Worm (Caenorhabditis elegans) whole organism, L1 larva: ENCODE results near the gene tbx-41.

Experiments used
- C04F5.9 ChIP-seq: sonication (generic microtip); optimal IDR thresholded peaks from 2 replicates; lab custom pipeline; 2016; ENCODE audit warnings: missing genetic modification characterization, missing compliant biosample characterization
- C16A3.4 ChIP-seq: fragments of 150-350 bp; optimal IDR thresholded peaks from 2 replicates; lab custom pipeline; 2014; ENCODE audit warnings: missing biosample characterization, missing genetic modification characterization
- C34B4.2 ChIP-seq: sonication (generic microtip); optimal IDR thresholded peaks from 2 replicates; lab custom pipeline; 2017; ENCODE audit warnings: mild to moderate bottlenecking, missing genetic modification characterization, missing compliant biosample characterization
- aha-1 ChIP-seq: fragments of 150-350 bp; optimal IDR thresholded peaks from 2 replicates; lab custom pipeline; 2014; ENCODE audit warnings: missing biosample characterization, missing genetic modification characterization
- aly-2 ChIP-seq: fragments of 150-350 bp; optimal IDR thresholded peaks from 2 replicates; lab custom pipeline; 2014; ENCODE audit warnings: missing biosample characterization, missing genetic modification characterization
- ama-1 ChIP-seq: fragments of 150-350 bp; optimal IDR thresholded peaks from 2 replicates; lab custom pipeline; 2014
- blmp-1 ChIP-seq: fragments of 150-350 bp; optimal IDR thresholded peaks from 2 replicates; lab custom pipeline; 2014; ENCODE audit warnings: missing biosample characterization, missing genetic modification characterization
- ceh-8 ChIP-seq: fragments of 200-800 bp; sonication (Bioruptor generic); optimal IDR thresholded peaks from 2 replicates; lab custom pipeline; 2018; ENCODE audit warnings: mild to moderate bottlenecking, missing genetic modification characterization, moderate library complexity, missing compliant biosample characterization
- ces-1 ChIP-seq: fragments of 150-350 bp; optimal IDR thresholded peaks from 2 replicates; lab custom pipeline; 2014; ENCODE audit warnings: missing biosample characterization, missing genetic modification reagents, missing genetic modification characterization
- dpl-1 ChIP-seq, 3 experiments: fragments of 150-350 bp in 2 of 3; sonication (generic microtip) in 1 of 3; optimal IDR thresholded peaks; 2 replicates each; lab custom pipeline; 2014 to 2017; ENCODE audit warnings: missing biosample characterization in 3 of 3, missing genetic modification characterization in 3 of 3, missing genetic modification reagents in 3 of 3
- dsc-1 ChIP-seq: sonication (generic microtip); optimal IDR thresholded peaks from 2 replicates; lab custom pipeline; 2016; ENCODE audit warnings: mild to moderate bottlenecking, missing genetic modification characterization, missing compliant biosample characterization
- efl-3 ChIP-seq: fragments of 200-800 bp; sonication (Bioruptor generic); optimal IDR thresholded peaks from 2 replicates; lab custom pipeline; 2018; ENCODE audit warnings: mild to moderate bottlenecking, missing genetic modification characterization, missing compliant biosample characterization
- elt-2 ChIP-seq: sonication (generic microtip); optimal IDR thresholded peaks from 2 replicates; lab custom pipeline; 2016; ENCODE audit warnings: missing genetic modification characterization, mild to moderate bottlenecking, inconsistent platforms, missing compliant biosample characterization, missing genetic modification reagents
- ets-5 ChIP-seq: fragments of 200-800 bp; sonication (Bioruptor generic); IDR thresholded peaks from 2 replicates; pipeline ENCODE4 v1.3.6; 2022; ENCODE audit warnings: missing genetic modification characterization, missing compliant biosample characterization
- fkh-10 ChIP-seq: sonication (generic microtip); optimal IDR thresholded peaks from 2 replicates; lab custom pipeline; 2017; ENCODE audit warnings: missing biosample characterization, missing genetic modification reagents, missing genetic modification characterization
- fkh-4 ChIP-seq: sonication (generic microtip); optimal IDR thresholded peaks from 2 replicates; lab custom pipeline; 2016; ENCODE audit warnings: missing compliant biosample characterization, missing genetic modification characterization, borderline replicate concordance
- fkh-8 ChIP-seq: sonication (generic microtip); optimal IDR thresholded peaks from 2 replicates; lab custom pipeline; 2016; ENCODE audit warnings: mild to moderate bottlenecking, missing genetic modification characterization, missing compliant biosample characterization
- grh-1 ChIP-seq: fragments of 200-800 bp; sonication (Bioruptor generic); IDR thresholded peaks from 2 replicates; pipeline ENCODE4 v1.3.6; 2022; ENCODE audit warnings: missing genetic modification reagents, missing genetic modification characterization, missing compliant biosample characterization
- hlh-4 ChIP-seq: sonication (generic microtip); optimal IDR thresholded peaks from 2 replicates; lab custom pipeline; 2016; ENCODE audit warnings: mild to moderate bottlenecking, missing genetic modification characterization, missing compliant biosample characterization
- irx-1 ChIP-seq: sonication (generic microtip); optimal IDR thresholded peaks from 2 replicates; lab custom pipeline; 2016; ENCODE audit warnings: missing genetic modification characterization, missing compliant biosample characterization
- jun-1 ChIP-seq: fragments of 150-350 bp; optimal IDR thresholded peaks from 2 replicates; lab custom pipeline; 2014; ENCODE audit warnings: missing biosample characterization, missing genetic modification reagents, missing genetic modification characterization
- lin-14 ChIP-seq: fragments of 200-800 bp; sonication (Bioruptor generic); optimal IDR thresholded peaks from 2 replicates; lab custom pipeline; 2018; ENCODE audit warnings: mild to moderate bottlenecking, missing genetic modification characterization, moderate library complexity, missing compliant biosample characterization
- lin-15B ChIP-seq: fragments of 150-350 bp; sonication (generic microtip); optimal IDR thresholded peaks from 3 replicates; lab custom pipeline; 2014; ENCODE audit warnings: missing biosample characterization, missing genetic modification characterization
- lin-39 ChIP-seq: fragments of 150-350 bp; optimal IDR thresholded peaks from 2 replicates; lab custom pipeline; 2014; ENCODE audit warnings: missing biosample characterization, missing genetic modification reagents, missing genetic modification characterization
- lir-3 ChIP-seq: sonication (generic microtip); optimal IDR thresholded peaks from 2 replicates; lab custom pipeline; 2016; ENCODE audit warnings: mild to moderate bottlenecking, missing genetic modification characterization, moderate library complexity, missing compliant biosample characterization; ENCODE audit not compliant: poor library complexity
- mep-1 ChIP-seq: fragments of 150-350 bp; optimal IDR thresholded peaks from 2 replicates; lab custom pipeline; 2014; ENCODE audit warnings: missing biosample characterization, missing genetic modification characterization
- nhr-11 ChIP-seq: fragments of 150-350 bp; optimal IDR thresholded peaks from 2 replicates; lab custom pipeline; 2014; ENCODE audit warnings: missing biosample characterization, missing genetic modification characterization
- nhr-12 ChIP-seq: sonication (generic microtip); optimal IDR thresholded peaks from 2 replicates; lab custom pipeline; 2017; ENCODE audit warnings: missing biosample characterization, missing genetic modification characterization
- nhr-19 ChIP-seq: fragments of 200-800 bp; sonication (Bioruptor generic); conservative IDR thresholded peaks from 2 replicates; pipeline ENCODE4 v1.3.6; 2022; ENCODE audit warnings: missing genetic modification characterization, missing compliant biosample characterization
- nhr-47 ChIP-seq: sonication (generic microtip); optimal IDR thresholded peaks from 2 replicates; lab custom pipeline; 2016; ENCODE audit warnings: mild to moderate bottlenecking, missing genetic modification characterization, moderate library complexity, missing compliant biosample characterization
- nhr-71 ChIP-seq: sonication (generic microtip); optimal IDR thresholded peaks from 2 replicates; lab custom pipeline; 2016; ENCODE audit warnings: mild to moderate bottlenecking, missing genetic modification characterization, moderate library complexity, missing compliant biosample characterization
- nhr-76 ChIP-seq: sonication (generic microtip); optimal IDR thresholded peaks from 2 replicates; lab custom pipeline; 2017; ENCODE audit warnings: missing biosample characterization, missing genetic modification characterization
- pax-3 ChIP-seq: fragments of 200-800 bp; sonication (Bioruptor generic); optimal IDR thresholded peaks from 2 replicates; lab custom pipeline; 2018; ENCODE audit warnings: mild to moderate bottlenecking, missing genetic modification characterization, moderate library complexity, missing compliant biosample characterization
- pqm-1 ChIP-seq: sonication (generic microtip); optimal IDR thresholded peaks from 3 replicates; lab custom pipeline; 2017; ENCODE audit warnings: missing biosample characterization, missing genetic modification characterization
- rnt-1 ChIP-seq: sonication (generic microtip); optimal IDR thresholded peaks from 2 replicates; lab custom pipeline; 2016; ENCODE audit warnings: mild to moderate bottlenecking, missing genetic modification characterization, moderate library complexity, missing compliant biosample characterization
- skn-1 ChIP-seq: fragments of 150-350 bp; optimal IDR thresholded peaks from 2 replicates; lab custom pipeline; 2014; ENCODE audit warnings: missing biosample characterization, missing genetic modification characterization
- snpc-4 ChIP-seq: fragments of 150-350 bp; optimal IDR thresholded peaks from 2 replicates; lab custom pipeline; 2014; ENCODE audit warnings: missing biosample characterization, missing genetic modification characterization
- sox-4 ChIP-seq: sonication (generic microtip); optimal IDR thresholded peaks from 2 replicates; lab custom pipeline; 2016; ENCODE audit warnings: missing genetic modification characterization, missing compliant biosample characterization
- sup-37 ChIP-seq: fragments of 200-800 bp; sonication (Bioruptor generic); optimal IDR thresholded peaks from 2 replicates; lab custom pipeline; 2018; ENCODE audit warnings: mild to moderate bottlenecking, missing genetic modification characterization, missing compliant biosample characterization
- swsn-7 ChIP-seq: sonication (generic microtip); optimal IDR thresholded peaks from 2 replicates; lab custom pipeline; 2016; ENCODE audit warnings: missing genetic modification characterization, missing compliant biosample characterization
- unc-130 ChIP-seq: fragments of 150-350 bp; optimal IDR thresholded peaks from 2 replicates; lab custom pipeline; 2017; ENCODE audit warnings: missing biosample characterization, missing genetic modification characterization, inconsistent platforms
- unc-30 ChIP-seq: sonication (generic microtip); optimal IDR thresholded peaks from 2 replicates; lab custom pipeline; 2017; ENCODE audit warnings: missing biosample characterization, missing genetic modification characterization
- unc-62 ChIP-seq: fragments of 150-350 bp; optimal IDR thresholded peaks from 2 replicates; lab custom pipeline; 2014; ENCODE audit warnings: missing biosample characterization, missing genetic modification reagents, missing genetic modification characterization
- vab-15 ChIP-seq: sonication (generic microtip); optimal IDR thresholded peaks from 2 replicates; lab custom pipeline; 2017; ENCODE audit warnings: missing genotype, mild to moderate bottlenecking, missing genetic modification characterization, missing compliant biosample characterization
- xbp-1 ChIP-seq: sonication (generic microtip); optimal IDR thresholded peaks from 2 replicates; lab custom pipeline; 2016; ENCODE audit warnings: missing genetic modification characterization, missing compliant biosample characterization
- ztf-4 ChIP-seq: fragments of 150-350 bp; optimal IDR thresholded peaks from 2 replicates; lab custom pipeline; 2014; ENCODE audit warnings: missing biosample characterization, missing genetic modification characterization

The tbx-41 gene

DNA sequence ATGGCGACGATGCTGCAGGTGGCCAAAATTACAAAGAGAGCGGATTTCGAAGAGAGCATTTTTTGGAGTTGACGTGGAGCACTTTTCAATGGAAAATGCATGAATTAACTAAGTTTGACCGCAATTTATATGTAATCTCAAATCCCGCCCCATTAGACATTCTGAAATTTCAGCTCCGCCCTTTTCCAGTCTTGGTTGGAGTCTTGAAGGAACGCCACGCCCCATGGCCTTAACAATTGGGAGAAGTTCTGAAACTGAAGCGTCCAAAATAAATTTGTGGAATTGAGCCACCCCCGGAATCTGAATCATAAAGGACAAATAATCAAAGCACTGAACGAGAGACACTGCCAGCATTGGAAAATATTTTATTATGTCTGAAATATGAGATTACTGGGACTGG lies 32.2 kb downstream of the tbx-41 start, which contains the start of gene B0294.1:
Gene B0294.1, minus strand, starts transcription at position 101 of the 400 bp plus-strand sequence.
- no peak for TF ChIP-seq C16A3.4 (tag; lab: Kevin White, UChicago)
- peak; percentile 31 for TF ChIP-seq dsc-1 (tag; lab: Kevin White, UChicago)

DNA sequence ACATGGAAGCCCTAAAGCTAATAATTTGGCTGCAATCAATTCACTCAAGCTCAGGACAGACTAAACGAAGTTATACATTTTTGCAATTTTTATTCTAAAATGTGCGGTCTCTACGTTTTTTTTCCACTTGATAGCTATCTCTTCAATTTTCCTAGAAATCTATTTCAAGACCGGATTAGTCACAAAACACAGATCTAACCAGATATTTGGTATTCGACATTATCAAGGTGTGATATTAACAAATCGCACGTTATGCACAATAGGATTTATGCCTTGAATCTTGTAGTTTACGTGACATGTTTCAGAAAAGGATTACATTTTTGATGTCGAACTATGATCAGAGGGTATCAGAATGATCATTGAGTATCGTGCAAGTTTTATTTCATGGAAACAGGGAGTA lies 36.4 kb downstream of the tbx-41 start:
- TF ChIP-seq dsc-1 (tag; lab: Kevin White, UChicago) (peak; percentile 88), nhr-47 (tag; lab: Kevin White, UChicago) (peak; percentile 24), pax-3 (peak; percentile 73), hlh-4 (tag; lab: Kevin White, UChicago) (no peak), fkh-8 (tag; lab: Kevin White, UChicago) (peak; percentile 72), nhr-12 (no peak), C04F5.9 (tag; lab: Kevin White, UChicago) (no peak), sox-4 (tag; lab: Kevin White, UChicago) (peak; percentile 42), nhr-71 (tag; lab: Kevin White, UChicago) (peak; percentile 21)
- TF ChIP-seq, all 84 proteins: peak for 6

DNA sequence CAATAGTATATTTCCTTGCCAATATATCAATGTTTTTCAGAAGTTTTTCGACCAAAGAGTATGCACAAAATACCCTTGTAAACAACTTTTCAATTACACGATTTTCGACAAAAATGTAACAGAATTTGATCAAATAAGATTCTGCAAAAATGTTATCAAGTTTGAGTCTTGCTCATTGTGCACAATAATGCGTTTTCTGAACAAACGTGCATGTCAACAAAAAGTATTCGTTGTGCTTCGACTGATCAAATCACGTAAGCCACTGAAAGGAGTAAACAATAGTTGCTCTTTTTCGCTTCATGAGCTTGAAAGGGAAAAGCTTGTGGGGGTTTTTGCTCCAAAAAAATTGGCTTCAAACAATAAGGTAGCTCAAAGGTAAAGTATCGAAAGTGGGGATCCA lies 42.0 kb downstream of the tbx-41 start:
- TF ChIP-seq snpc-4 (no peak), fkh-10 (GFP tag; lab: Kevin White, UChicago) (peak; percentile 43)

DNA sequence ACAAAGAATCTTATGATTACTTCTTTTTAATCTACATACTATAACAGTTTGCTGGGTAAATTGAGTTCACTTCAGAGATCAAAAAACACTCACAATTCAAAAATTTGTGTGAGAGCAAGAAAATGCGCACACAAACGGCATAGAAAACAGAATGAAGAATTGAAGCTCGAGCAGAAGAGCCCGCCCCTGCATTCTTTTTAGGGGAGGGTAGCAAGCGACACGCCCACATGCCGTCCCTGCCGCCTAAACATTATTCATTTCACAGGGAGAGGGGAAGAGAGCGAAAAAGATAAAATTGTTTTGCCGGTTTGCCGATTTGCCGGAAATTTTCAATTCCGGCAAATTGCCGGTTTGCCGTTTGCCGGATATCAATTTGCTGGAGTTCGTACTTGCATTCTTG lies 44.3 kb downstream of the tbx-41 start:
- no peak for TF ChIP-seq hlh-4 (tag; lab: Kevin White, UChicago)
- TF ChIP-seq fkh-8 (tag; lab: Kevin White, UChicago) = peak; percentile 77
- peak; percentile 90 for TF ChIP-seq nhr-19 (GFP tag; lab: Robert Waterston, UW)
- peak; percentile 58 for TF ChIP-seq efl-3 (GFP tag; lab: Kevin White, UChicago)
- TF ChIP-seq elt-2 (tag; lab: Kevin White, UChicago) = peak; percentile 60
- peak; percentile 74 for TF ChIP-seq swsn-7 (tag; lab: Kevin White, UChicago)
- TF ChIP-seq lir-3 (tag; lab: Kevin White, UChicago) = no peak
- no peak for TF ChIP-seq ama-1 (lab: Kevin White, UChicago)
- no peak for TF ChIP-seq unc-130 (tag; lab: Kevin White, UChicago)
- peak; percentile 80 for TF ChIP-seq pax-3
- peak; percentile 86 for TF ChIP-seq sox-4 (tag; lab: Kevin White, UChicago)
- TF ChIP-seq lin-39 (tag; lab: Kevin White, UChicago) = peak; percentile 59
- TF ChIP-seq nhr-71 (tag; lab: Kevin White, UChicago) = peak; percentile 83
- peak; percentile 68 for TF ChIP-seq xbp-1 (tag; lab: Kevin White, UChicago)
- TF ChIP-seq aha-1 = no peak
- TF ChIP-seq irx-1 (tag; lab: Kevin White, UChicago) = peak; percentile 73
- TF ChIP-seq dpl-1 (GFP tag; optimal IDR thresholded peaks at IDR 0.05; lab: Kevin White, UChicago) = peak in 1 of 3 experiments; percentile 18
- TF ChIP-seq lin-14 (GFP tag; lab: Kevin White, UChicago) = peak; percentile 75
- TF ChIP-seq unc-62 = no peak
- peak; percentile 94 for TF ChIP-seq ceh-8 (GFP tag; lab: Kevin White, UChicago)
- peak; percentile 54 for TF ChIP-seq mep-1 (tag; lab: Kevin White, UChicago)
- TF ChIP-seq C16A3.4 (tag; lab: Kevin White, UChicago) = peak; percentile 75
- no peak for TF ChIP-seq vab-15 (tag; lab: Kevin White, UChicago)
- TF ChIP-seq ets-5 (GFP tag; lab: Robert Waterston, UW) = no peak
- peak; percentile 85 for TF ChIP-seq fkh-10 (GFP tag; lab: Kevin White, UChicago)
- TF ChIP-seq aly-2 (tag; lab: Kevin White, UChicago) = peak; percentile 33
- no peak for TF ChIP-seq nhr-12
- peak; percentile 12 for TF ChIP-seq nhr-76
- TF ChIP-seq ces-1 (GFP tag; lab: Kevin White, UChicago) = no peak
- TF ChIP-seq C34B4.2 (tag; lab: Kevin White, UChicago) = no peak
- no peak for TF ChIP-seq lin-15B (tag; lab: Kevin White, UChicago)
- TF ChIP-seq nhr-11 = peak; percentile 76
- TF ChIP-seq rnt-1 (tag; lab: Kevin White, UChicago) = peak; percentile 94
- TF ChIP-seq fkh-4 = peak; percentile 8
- TF ChIP-seq ztf-4 (tag; lab: Kevin White, UChicago) = peak; percentile 4
- peak; percentile 97 for TF ChIP-seq dsc-1 (tag; lab: Kevin White, UChicago)
- peak; percentile 97 for TF ChIP-seq skn-1 (tag; lab: Kevin White, UChicago)
- no peak for TF ChIP-seq unc-30
- TF ChIP-seq pqm-1 (tag; lab: Kevin White, UChicago) = no peak
- peak; percentile 79 for TF ChIP-seq grh-1
- peak; percentile 44 for TF ChIP-seq sup-37 (GFP tag; lab: Kevin White, UChicago)
- no peak for TF ChIP-seq blmp-1 (tag; lab: Kevin White, UChicago)
- TF ChIP-seq jun-1 = peak; percentile 90
